Fruit fly (Drosophila melanogaster) whole organism, embryonic: ENCODE results near the gene CG32767.

Source experiments
- ATbp ChIP-seq: fragments of 200-800 bp; sonication (Bioruptor generic); optimal IDR thresholded peaks from 2 replicates; lab custom pipeline; 2017; ENCODE audit warnings: missing biosample characterization, mild to moderate bottlenecking, missing genetic modification characterization, missing genetic modification reagents
- Antp ChIP-seq: fragments of 200-800 bp; sonication (Bioruptor generic); optimal IDR thresholded peaks from 3 replicates; lab custom pipeline; 2016; ENCODE audit warnings: missing biosample characterization, missing genetic modification characterization
- B-H2 ChIP-seq: fragments of 200-800 bp; sonication (Bioruptor generic); optimal IDR thresholded peaks from 2 replicates; lab custom pipeline; 2018; ENCODE audit warnings: missing biosample characterization, mild to moderate bottlenecking, missing genetic modification characterization
- CG10209 ChIP-seq: fragments of 200-800 bp; sonication (Bioruptor generic); optimal IDR thresholded peaks from 3 replicates; lab custom pipeline; 2017; ENCODE audit warnings: missing biosample characterization, mild to moderate bottlenecking, missing genetic modification characterization, missing genetic modification reagents
- CG11085 ChIP-seq: fragments of 200-800 bp; sonication (Bioruptor generic); IDR thresholded peaks from 2 replicates; pipeline ENCODE4 v1.3.6; 2022; ENCODE audit warnings: missing biosample characterization, missing genetic modification characterization
- CG11560 ChIP-seq: fragments of 200-800 bp; sonication (Bioruptor generic); IDR thresholded peaks from 3 replicates; pipeline ENCODE4 v1.3.6; 2022; ENCODE audit warnings: missing biosample characterization, missing genetic modification characterization
- CG12391 ChIP-seq: fragments of 200-800 bp; sonication (Bioruptor generic); optimal IDR thresholded peaks from 3 replicates; lab custom pipeline; 2018; ENCODE audit warnings: missing biosample characterization, mild to moderate bottlenecking, missing genetic modification characterization, moderate library complexity
- CG12769 ChIP-seq: fragments of 200-800 bp; sonication (Bioruptor generic); optimal IDR thresholded peaks from 2 replicates; lab custom pipeline; 2019; ENCODE audit warnings: missing biosample characterization, mild to moderate bottlenecking, missing genetic modification characterization, moderate library complexity
- CG13123 ChIP-seq: fragments of 200-800 bp; sonication (Bioruptor generic); optimal IDR thresholded peaks from 2 replicates; lab custom pipeline; 2016; ENCODE audit warnings: missing biosample characterization, missing genetic modification characterization
- CG15073 ChIP-seq: fragments of 200-800 bp; sonication (Bioruptor generic); optimal IDR thresholded peaks from 2 replicates; lab custom pipeline; 2016; ENCODE audit warnings: missing biosample characterization, missing genetic modification characterization
- CG15601 ChIP-seq: fragments of 200-800 bp; sonication (Bioruptor generic); optimal IDR thresholded peaks from 3 replicates; lab custom pipeline; 2019; ENCODE audit warnings: missing biosample characterization, mild to moderate bottlenecking, missing genetic modification characterization, moderate library complexity
- CG17912 ChIP-seq: fragments of 200-800 bp; sonication (Bioruptor generic); optimal IDR thresholded peaks from 2 replicates; lab custom pipeline; 2018; ENCODE audit warnings: missing biosample characterization, mild to moderate bottlenecking, missing genetic modification characterization
- CG2889 ChIP-seq: fragments of 200-800 bp; sonication (Bioruptor generic); IDR thresholded peaks from 3 replicates; pipeline ENCODE4 v1.3.6; 2022; ENCODE audit warnings: missing biosample characterization, missing genetic modification characterization
- CG30403 ChIP-seq: fragments of 200-800 bp; sonication (Bioruptor generic); optimal IDR thresholded peaks from 3 replicates; lab custom pipeline; 2016; ENCODE audit warnings: missing biosample characterization, missing genetic modification characterization
- CG4282 ChIP-seq: fragments of 200-800 bp; sonication (Bioruptor generic); optimal IDR thresholded peaks from 2 replicates; lab custom pipeline; 2016; ENCODE audit warnings: missing biosample characterization, missing genetic modification characterization
- CG5180 ChIP-seq: fragments of 200-800 bp; sonication (Bioruptor generic); optimal IDR thresholded peaks from 3 replicates; lab custom pipeline; 2017; ENCODE audit warnings: missing biosample characterization, missing genetic modification characterization, mild to moderate bottlenecking, moderate library complexity, missing genetic modification reagents
- CG7987 ChIP-seq: fragments of 200-800 bp; sonication (Bioruptor generic); optimal IDR thresholded peaks from 2 replicates; lab custom pipeline; 2018; ENCODE audit warnings: missing biosample characterization, mild to moderate bottlenecking, missing genetic modification characterization, moderate library complexity
- CG8765 ChIP-seq: fragments of 200-800 bp; sonication (Bioruptor generic); IDR thresholded peaks from 2 replicates; pipeline ENCODE4 v1.3.6; 2022; ENCODE audit warnings: missing biosample characterization, missing genetic modification characterization
- CG8924 ChIP-seq: fragments of 200-800 bp; optimal IDR thresholded peaks from 3 replicates; lab custom pipeline; 2019; ENCODE audit warnings: missing biosample characterization, mild to moderate bottlenecking, missing genetic modification characterization, moderate library complexity
- Chrac-16 ChIP-seq: fragments of 200-800 bp; sonication (Bioruptor generic); optimal IDR thresholded peaks from 3 replicates; lab custom pipeline; 2016; ENCODE audit warnings: missing biosample characterization, missing genetic modification characterization
- Dfd ChIP-seq, 2 experiments: fragments of >200 bp; optimal IDR thresholded peaks; 2 replicates each; lab custom pipeline; 2017; ENCODE audit warnings: missing biosample characterization in 2 of 2, missing genetic modification characterization in 2 of 2
- Dip3 ChIP-seq: fragments of 200-800 bp; sonication (Bioruptor generic); optimal IDR thresholded peaks from 3 replicates; lab custom pipeline; 2016; ENCODE audit warnings: missing biosample characterization, missing genetic modification characterization
- Gsc ChIP-seq: fragments of 200-800 bp; sonication (Bioruptor generic); IDR thresholded peaks from 2 replicates; pipeline ENCODE4 v1.3.6; 2022; ENCODE audit warnings: missing biosample characterization, missing genetic modification characterization
- HLH54F ChIP-seq: fragments of 200-800 bp; sonication (Bioruptor generic); optimal IDR thresholded peaks from 3 replicates; lab custom pipeline; 2016; ENCODE audit warnings: missing biosample characterization, missing genetic modification characterization
- Hr3 ChIP-seq: fragments of 200-800 bp; sonication (Bioruptor generic); optimal IDR thresholded peaks from 3 replicates; lab custom pipeline; 2016; ENCODE audit warnings: missing biosample characterization, missing genetic modification characterization
- Lhr ChIP-seq: fragments of 200-800 bp; sonication (Bioruptor generic); optimal IDR thresholded peaks from 3 replicates; lab custom pipeline; 2017; ENCODE audit warnings: mild to moderate bottlenecking, missing biosample characterization, missing genetic modification reagents, missing genetic modification characterization
- NC2α ChIP-seq: fragments of 200-800 bp; sonication (Bioruptor generic); optimal IDR thresholded peaks from 2 replicates; lab custom pipeline; 2016; ENCODE audit warnings: missing biosample characterization, missing genetic modification characterization
- NFAT ChIP-seq: fragments of 200-800 bp; sonication (Bioruptor generic); IDR thresholded peaks from 2 replicates; pipeline ENCODE4 v1.3.6; 2022; ENCODE audit warnings: missing biosample characterization, missing genetic modification characterization
- Opbp ChIP-seq: fragments of 200-800 bp; sonication (Bioruptor generic); IDR thresholded peaks from 3 replicates; pipeline ENCODE4 v1.3.6; 2022; ENCODE audit warnings: missing biosample characterization, missing genetic modification characterization; ENCODE audit not compliant: partially characterized antibody
- Ptx1 ChIP-seq: fragments of 200-800 bp; sonication (Bioruptor generic); IDR thresholded peaks from 2 replicates; pipeline ENCODE4 v1.3.6; 2022; ENCODE audit warnings: missing biosample characterization, missing genetic modification characterization
- Usf ChIP-seq: fragments of 200-800 bp; sonication (Bioruptor generic); optimal IDR thresholded peaks from 2 replicates; lab custom pipeline; 2017; ENCODE audit warnings: missing genotype, missing biosample characterization, missing genetic modification characterization
- Xrp1 ChIP-seq: fragments of 200-800 bp; sonication (Bioruptor generic); IDR thresholded peaks from 2 replicates; pipeline ENCODE4 v1.3.6; 2022; ENCODE audit warnings: missing biosample characterization, missing genetic modification characterization
- YL-1 ChIP-seq: fragments of 200-800 bp; sonication (Bioruptor generic); optimal IDR thresholded peaks from 3 replicates; lab custom pipeline; 2017; ENCODE audit warnings: missing biosample characterization, mild to moderate bottlenecking, missing genetic modification characterization
- al ChIP-seq: fragments of 200-800 bp; sonication (Bioruptor generic); IDR thresholded peaks from 2 replicates; pipeline ENCODE4 v1.3.6; 2022; ENCODE audit warnings: missing biosample characterization, missing genetic modification characterization
- chm ChIP-seq: fragments of 200-800 bp; sonication (Bioruptor generic); IDR thresholded peaks from 2 replicates; pipeline ENCODE4 v1.3.6; 2022; ENCODE audit warnings: missing biosample characterization, missing genetic modification characterization
- ci ChIP-seq: fragments of 200-800 bp; sonication (Bioruptor generic); IDR thresholded peaks from 3 replicates; pipeline ENCODE4 v1.3.6; 2022; ENCODE audit warnings: missing biosample characterization, missing genetic modification characterization
- eyg ChIP-seq: fragments of 200-800 bp; sonication (Bioruptor generic); optimal IDR thresholded peaks from 3 replicates; lab custom pipeline; 2016; ENCODE audit warnings: missing biosample characterization, missing genetic modification characterization
- fu2 ChIP-seq: fragments of 200-800 bp; sonication (Bioruptor generic); optimal IDR thresholded peaks from 2 replicates; lab custom pipeline; 2016; ENCODE audit warnings: missing biosample characterization, missing genetic modification characterization
- gfzf ChIP-seq: fragments of 200-800 bp; sonication (Bioruptor generic); optimal IDR thresholded peaks from 2 replicates; lab custom pipeline; 2016; ENCODE audit warnings: missing biosample characterization, mild to moderate bottlenecking, missing genetic modification characterization, moderate library complexity
- lmd ChIP-seq: fragments of 200-800 bp; sonication (Bioruptor generic); IDR thresholded peaks from 2 replicates; pipeline ENCODE4 v1.3.6; 2022; ENCODE audit warnings: missing biosample characterization, missing genetic modification characterization
- luna ChIP-seq: fragments of 200-800 bp; sonication (Bioruptor generic); optimal IDR thresholded peaks from 2 replicates; lab custom pipeline; 2016; ENCODE audit warnings: missing biosample characterization, missing genetic modification characterization
- mam ChIP-seq: fragments of 200-800 bp; sonication (Bioruptor generic); optimal IDR thresholded peaks from 3 replicates; lab custom pipeline; 2016; ENCODE audit warnings: missing biosample characterization, missing genetic modification characterization
- pb ChIP-seq: fragments of 200-800 bp; sonication (Bioruptor generic); optimal IDR thresholded peaks from 3 replicates; lab custom pipeline; 2016; ENCODE audit warnings: missing biosample characterization, missing genetic modification characterization
- sima ChIP-seq: fragments of 200-800 bp; sonication (Bioruptor generic); optimal IDR thresholded peaks from 2 replicates; lab custom pipeline; 2016; ENCODE audit warnings: missing biosample characterization, missing genetic modification characterization
- sisA ChIP-seq: fragments of 200-800 bp; sonication (Bioruptor generic); IDR thresholded peaks from 2 replicates; pipeline ENCODE4 v1.3.6; 2022; ENCODE audit warnings: missing biosample characterization, missing genetic modification characterization
- stwl ChIP-seq: fragments of 200-800 bp; sonication (Bioruptor generic); optimal IDR thresholded peaks from 3 replicates; lab custom pipeline; 2018; ENCODE audit warnings: missing biosample characterization, mild to moderate bottlenecking, missing genetic modification characterization, moderate library complexity
- tin ChIP-seq: fragments of 200-800 bp; sonication (Bioruptor generic); optimal IDR thresholded peaks from 3 replicates; lab custom pipeline; 2016; ENCODE audit warnings: missing biosample characterization, missing genetic modification characterization
- tll ChIP-seq, 2 experiments: fragments of 200-800 bp in 1 of 2; fragments of >200 bp in 1 of 2; sonication (Bioruptor generic) in 1 of 2; optimal IDR thresholded peaks; 2 replicates each; lab custom pipeline; 2017 to 2019; ENCODE audit warnings: missing biosample characterization in 2 of 2, missing genetic modification characterization in 2 of 2, mild to moderate bottlenecking in 1 of 2, moderate library complexity in 1 of 2
- usp ChIP-seq: fragments of >200 bp; optimal IDR thresholded peaks from 2 replicates; lab custom pipeline; 2017; ENCODE audit warnings: missing biosample characterization, missing genetic modification characterization

CG32767 gene

dm6 chrX:5041525-5042454 is 42.8 kb downstream of the CG32767 start (continued):
- TF ChIP-seq tin (GFP tag; lab: Kevin White, UChicago) = peak; percentile 13
- TF ChIP-seq CG15073 (GFP tag; lab: Kevin White, UChicago) = no peak
- TF ChIP-seq NFAT (GFP tag; lab: Robert Waterston, UW) = peak; percentile 67
- no peak for TF ChIP-seq Lhr
- TF ChIP-seq CG11560 (tag; lab: Robert Waterston, UW) = peak; percentile 66
- TF ChIP-seq CG8924 (tag; lab: Kevin White, UChicago) = peak; percentile 60
- TF ChIP-seq sisA (GFP tag; lab: Robert Waterston, UW) = peak; percentile 65; the same call in 1 of the 2 replicates
- TF ChIP-seq Chrac-16 (GFP tag; lab: Kevin White, UChicago) = peak; percentile 50
- TF ChIP-seq fu2 (GFP tag; lab: Kevin White, UChicago) = no peak
- no peak for TF ChIP-seq CG17912 (GFP tag; lab: Kevin White, UChicago)
- TF ChIP-seq CG15601 (tag; lab: Kevin White, UChicago) = no peak
- TF ChIP-seq Hr3 (GFP tag; lab: Kevin White, UChicago) = peak; percentile 32
- no peak for TF ChIP-seq NC2α (GFP tag; lab: Kevin White, UChicago)
- peak; percentile 18 for TF ChIP-seq ATbp (GFP tag; lab: Kevin White, UChicago)
- TF ChIP-seq stwl (tag; lab: Kevin White, UChicago) = no peak
- no peak for TF ChIP-seq CG8765
- peak; percentile 78; the same call in 2 of the 3 replicates for TF ChIP-seq ci
- TF ChIP-seq luna = no peak
- no peak for TF ChIP-seq B-H2 (GFP tag; lab: Kevin White, UChicago)
- TF ChIP-seq Antp = peak; percentile 9
- no peak for TF ChIP-seq eyg (GFP tag; lab: Kevin White, UChicago)
- peak; percentile 42 for TF ChIP-seq Dip3 (GFP tag; lab: Kevin White, UChicago)
- TF ChIP-seq Dfd (GFP tag; optimal IDR thresholded peaks at IDR 0.05; lab: Kevin White, UChicago) = no peak
- TF ChIP-seq gfzf (GFP tag; lab: Kevin White, UChicago) = no peak
- peak; percentile 74 for TF ChIP-seq Xrp1 (GFP tag; lab: Robert Waterston, UW)
- no peak for TF ChIP-seq CG4282 (GFP tag; lab: Kevin White, UChicago)
- peak; percentile 51 for TF ChIP-seq mam (GFP tag; lab: Kevin White, UChicago)
- TF ChIP-seq Ptx1 (GFP tag; lab: Robert Waterston, UW) = peak; percentile 84
- TF ChIP-seq CG10209 = peak; percentile 56
- TF ChIP-seq Gsc = no peak
- peak; percentile 73 for TF ChIP-seq CG2889 (GFP tag; lab: Robert Waterston, UW)
- no peak for TF ChIP-seq pb
- peak; percentile 36 for TF ChIP-seq HLH54F (GFP tag; lab: Kevin White, UChicago)
- TF ChIP-seq CG5180 (GFP tag; lab: Kevin White, UChicago) = no peak
- no peak for TF ChIP-seq CG7987 (GFP tag; lab: Kevin White, UChicago)
- no peak for TF ChIP-seq YL-1
- TF ChIP-seq Opbp = no peak
- TF ChIP-seq CG12769 (tag; lab: Kevin White, UChicago) = peak; percentile 59
- TF ChIP-seq lmd = peak; percentile 83
- TF ChIP-seq sima (GFP tag; lab: Kevin White, UChicago) = no peak
- TF ChIP-seq CG13123 (GFP tag; lab: Kevin White, UChicago) = no peak
- peak; percentile 55 for TF ChIP-seq CG12391 (tag; lab: Kevin White, UChicago)
- TF ChIP-seq tll (GFP tag; optimal IDR thresholded peaks at IDR 0.05; lab: Kevin White, UChicago) = no peak
- TF ChIP-seq chm (GFP tag; lab: Robert Waterston, UW) = peak; percentile 65; the same call in 1 of the 2 replicates
- no peak for TF ChIP-seq usp (GFP tag; lab: Kevin White, UChicago)
- peak; percentile 55; the same call in 1 of the 2 replicates for TF ChIP-seq CG11085
- TF ChIP-seq CG30403 (GFP tag; lab: Kevin White, UChicago) = peak; percentile 63
- TF ChIP-seq Usf (GFP tag; lab: Kevin White, UChicago) = no peak
- peak; percentile 80 for TF ChIP-seq al (GFP tag; lab: Robert Waterston, UW)
